Fruit fly (Drosophila melanogaster) whole organism, embryonic: ENCODE data around the gene Vps39.

ENCODE experiments used
- Adf1 ChIP-seq: fragments of 200-800 bp; sonication (Bioruptor generic); IDR thresholded peaks from 2 replicates; pipeline ENCODE4 v1.3.6; 2022; ENCODE audit warnings: missing biosample characterization, missing genetic modification characterization
- Bgb ChIP-seq: fragments of 200-800 bp; sonication (Bioruptor generic); IDR thresholded peaks from 2 replicates; pipeline ENCODE4 v1.3.6; 2022; ENCODE audit warnings: missing biosample characterization, missing genetic modification characterization; ENCODE audit not compliant: partially characterized antibody
- CG12659 ChIP-seq: fragments of 200-800 bp; sonication (Bioruptor generic); optimal IDR thresholded peaks from 3 replicates; lab custom pipeline; 2017; ENCODE audit warnings: mild to moderate bottlenecking, missing biosample characterization, missing genetic modification reagents, missing genetic modification characterization
- CG1602 ChIP-seq: fragments of 200-800 bp; sonication (Bioruptor generic); optimal IDR thresholded peaks from 3 replicates; lab custom pipeline; 2016; ENCODE audit warnings: missing biosample characterization, missing genetic modification characterization
- CG1647 ChIP-seq: fragments of 200-800 bp; sonication (Bioruptor generic); optimal IDR thresholded peaks from 3 replicates; lab custom pipeline; 2016; ENCODE audit warnings: missing biosample characterization, missing genetic modification characterization
- CG16863 ChIP-seq: fragments of 200-800 bp; sonication (Bioruptor generic); optimal IDR thresholded peaks from 3 replicates; lab custom pipeline; 2016; ENCODE audit warnings: missing biosample characterization, missing genetic modification characterization
- CG18476 ChIP-seq: fragments of 200-800 bp; sonication (Bioruptor generic); optimal IDR thresholded peaks from 2 replicates; lab custom pipeline; 2016; ENCODE audit warnings: missing biosample characterization, mild to moderate bottlenecking, missing genetic modification characterization
- CG18619 ChIP-seq: fragments of 200-800 bp; sonication (Bioruptor generic); optimal IDR thresholded peaks from 3 replicates; lab custom pipeline; 2017; ENCODE audit warnings: missing biosample characterization, mild to moderate bottlenecking, missing genetic modification characterization
- CG3281 ChIP-seq: fragments of 200-800 bp; sonication (Bioruptor generic); optimal IDR thresholded peaks from 3 replicates; lab custom pipeline; 2017; ENCODE audit warnings: missing biosample characterization, mild to moderate bottlenecking, missing genetic modification characterization
- CG3407 ChIP-seq: fragments of 200-800 bp; sonication (Bioruptor generic); optimal IDR thresholded peaks from 2 replicates; lab custom pipeline; 2018; ENCODE audit warnings: missing biosample characterization, mild to moderate bottlenecking, missing genetic modification characterization
- CG34422 ChIP-seq: fragments of 200-800 bp; sonication (Bioruptor generic); IDR thresholded peaks from 3 replicates; pipeline ENCODE4 v1.3.6; 2022; ENCODE audit warnings: missing biosample characterization, missing genetic modification characterization
- CG42726 ChIP-seq: fragments of 200-800 bp; sonication (Bioruptor generic); IDR thresholded peaks from 2 replicates; pipeline ENCODE4 v1.3.6; 2022; ENCODE audit warnings: missing biosample characterization, missing genetic modification characterization; ENCODE audit not compliant: partially characterized antibody
- CG4820 ChIP-seq: fragments of 200-800 bp; sonication (Bioruptor generic); optimal IDR thresholded peaks from 3 replicates; lab custom pipeline; 2016; ENCODE audit warnings: missing biosample characterization, missing genetic modification characterization
- CG4854 ChIP-seq: fragments of 200-800 bp; sonication (Bioruptor generic); optimal IDR thresholded peaks from 2 replicates; lab custom pipeline; 2016; ENCODE audit warnings: missing biosample characterization, missing genetic modification characterization, inconsistent platforms
- CG6765 ChIP-seq: fragments of 200-800 bp; sonication (Bioruptor generic); optimal IDR thresholded peaks from 3 replicates; lab custom pipeline; 2017; ENCODE audit warnings: missing biosample characterization, mild to moderate bottlenecking, missing genetic modification characterization
- CG9437 ChIP-seq: fragments of 200-800 bp; sonication (Bioruptor generic); optimal IDR thresholded peaks from 2 replicates; lab custom pipeline; 2018; ENCODE audit warnings: missing biosample characterization, mild to moderate bottlenecking, missing genetic modification characterization
- D19B ChIP-seq: fragments of 200-800 bp; sonication (Bioruptor generic); optimal IDR thresholded peaks from 2 replicates; lab custom pipeline; 2017; ENCODE audit warnings: missing biosample characterization, mild to moderate bottlenecking, missing genetic modification characterization
- Dfd ChIP-seq, 2 experiments: fragments of >200 bp; optimal IDR thresholded peaks; 2 replicates each; lab custom pipeline; 2017; ENCODE audit warnings: missing biosample characterization in 2 of 2, missing genetic modification characterization in 2 of 2
- Dip2 ChIP-seq: fragments of 200-800 bp; sonication (Bioruptor generic); IDR thresholded peaks from 2 replicates; pipeline ENCODE4 v1.3.6; 2022; ENCODE audit warnings: missing biosample characterization, missing genetic modification characterization
- Dp ChIP-seq: fragments of 200-800 bp; sonication (Bioruptor generic); optimal IDR thresholded peaks from 2 replicates; lab custom pipeline; 2018; ENCODE audit warnings: missing biosample characterization, mild to moderate bottlenecking, missing genetic modification characterization, moderate library complexity
- ERR ChIP-seq: fragments of 200-800 bp; sonication (Bioruptor generic); optimal IDR thresholded peaks from 2 replicates; lab custom pipeline; 2016; ENCODE audit warnings: missing biosample characterization, missing genetic modification characterization
- Ets65A ChIP-seq: fragments of 200-800 bp; sonication (Bioruptor generic); peaks from one replicate; lab custom pipeline; 2016; ENCODE audit warnings: missing biosample characterization, missing genetic modification characterization
- HHEX ChIP-seq: fragments of 200-800 bp; sonication (Bioruptor generic); optimal IDR thresholded peaks from 3 replicates; lab custom pipeline; 2017; ENCODE audit warnings: missing biosample characterization, mild to moderate bottlenecking, missing genetic modification characterization, missing genetic modification reagents
- HLH54F ChIP-seq: fragments of 200-800 bp; sonication (Bioruptor generic); optimal IDR thresholded peaks from 3 replicates; lab custom pipeline; 2016; ENCODE audit warnings: missing biosample characterization, missing genetic modification characterization
- Jarid2 ChIP-seq: fragments of 200-800 bp; sonication (Bioruptor generic); optimal IDR thresholded peaks from 3 replicates; lab custom pipeline; 2017; ENCODE audit warnings: mild to moderate bottlenecking, missing biosample characterization, missing genetic modification reagents, missing genetic modification characterization
- Nf-YB ChIP-seq: fragments of 200-800 bp; sonication (Bioruptor generic); optimal IDR thresholded peaks from 3 replicates; lab custom pipeline; 2019; ENCODE audit warnings: missing biosample characterization, mild to moderate bottlenecking, missing genetic modification characterization, moderate library complexity
- Trl ChIP-seq, 3 experiments: fragments of >200 bp in 2 of 3; fragments of 200-800 bp in 1 of 3; sonication (Bioruptor generic) in 1 of 3; optimal IDR thresholded peaks; 2 replicates in 1 of 3; 3 replicates in 2 of 3; lab custom pipeline; 2016 to 2017; ENCODE audit warnings: missing biosample characterization in 1 of 3, missing genetic modification characterization in 1 of 3
- al ChIP-seq: fragments of 200-800 bp; sonication (Bioruptor generic); IDR thresholded peaks from 2 replicates; pipeline ENCODE4 v1.3.6; 2022; ENCODE audit warnings: missing biosample characterization, missing genetic modification characterization
- ap ChIP-seq: fragments of 200-800 bp; sonication (Bioruptor generic); IDR thresholded peaks from 2 replicates; pipeline ENCODE4 v1.3.6; 2022; ENCODE audit warnings: missing biosample characterization, missing genetic modification characterization
- az2 ChIP-seq: fragments of 200-800 bp; sonication (Bioruptor generic); optimal IDR thresholded peaks from 3 replicates; lab custom pipeline; 2016; ENCODE audit warnings: missing biosample characterization, missing genetic modification characterization
- bbx ChIP-seq: fragments of 200-800 bp; sonication (Bioruptor generic); IDR thresholded peaks from 2 replicates; pipeline ENCODE4 v1.3.6; 2022; ENCODE audit warnings: missing biosample characterization, missing genetic modification characterization; ENCODE audit not compliant: partially characterized antibody
- cg ChIP-seq: fragments of 200-800 bp; sonication (Bioruptor generic); optimal IDR thresholded peaks from 3 replicates; lab custom pipeline; 2019; ENCODE audit warnings: missing biosample characterization, mild to moderate bottlenecking, missing genetic modification characterization, moderate library complexity
- gcm ChIP-seq: fragments of 200-800 bp; sonication (Bioruptor generic); optimal IDR thresholded peaks from 2 replicates; lab custom pipeline; 2019; ENCODE audit warnings: missing biosample characterization, mild to moderate bottlenecking, missing genetic modification characterization, moderate library complexity
- gem ChIP-seq: fragments of 200-800 bp; sonication (Bioruptor generic); optimal IDR thresholded peaks from 2 replicates; lab custom pipeline; 2019; ENCODE audit warnings: missing biosample characterization, mild to moderate bottlenecking, missing genetic modification characterization, moderate library complexity
- inv ChIP-seq: fragments of 200-800 bp; sonication (Bioruptor generic); IDR thresholded peaks from 2 replicates; pipeline ENCODE4 v1.3.6; 2022; ENCODE audit warnings: missing biosample characterization, missing genetic modification characterization; ENCODE audit not compliant: partially characterized antibody
- ken ChIP-seq: fragments of 200-800 bp; sonication (Bioruptor generic); IDR thresholded peaks from 3 replicates; pipeline ENCODE4 v1.3.6; 2022; ENCODE audit warnings: missing biosample characterization, missing genetic modification characterization
- klu ChIP-seq: fragments of 200-800 bp; sonication (Bioruptor generic); IDR thresholded peaks from 2 replicates; pipeline ENCODE4 v1.3.6; 2022; ENCODE audit warnings: missing biosample characterization, missing genetic modification characterization
- lbe ChIP-seq: fragments of 200-800 bp; sonication (Bioruptor generic); optimal IDR thresholded peaks from 2 replicates; lab custom pipeline; 2016; ENCODE audit warnings: missing biosample characterization, mild to moderate bottlenecking, missing genetic modification characterization
- lola ChIP-seq, 3 experiments: fragments of >200 bp in 2 of 3; fragments of 200-800 bp in 1 of 3; sonication (Bioruptor generic) in 1 of 3; optimal IDR thresholded peaks; 2 replicates each; lab custom pipeline; 2017 to 2019; ENCODE audit warnings: missing biosample characterization in 3 of 3, missing genetic modification characterization in 3 of 3, mild to moderate bottlenecking in 1 of 3, moderate library complexity in 1 of 3
- lov ChIP-seq, 2 experiments: fragments of 200-800 bp in 1 of 2; fragments of >200 bp in 1 of 2; sonication (Bioruptor generic) in 1 of 2; IDR thresholded peaks in 1 of 2; optimal IDR thresholded peaks in 1 of 2; 2 replicates in 1 of 2; 3 replicates in 1 of 2; pipeline versions ENCODE4 v1.3.6 to Lab custom; 2017 to 2022; ENCODE audit warnings: missing biosample characterization in 1 of 2, missing genetic modification characterization in 1 of 2
- nau ChIP-seq: fragments of 200-800 bp; sonication (Bioruptor generic); optimal IDR thresholded peaks from 3 replicates; lab custom pipeline; 2017; ENCODE audit warnings: missing biosample characterization, mild to moderate bottlenecking, missing genetic modification characterization, missing genetic modification reagents
- org-1 ChIP-seq: fragments of 200-800 bp; sonication (Bioruptor generic); optimal IDR thresholded peaks from 2 replicates; lab custom pipeline; 2017; ENCODE audit warnings: missing biosample characterization, missing genetic modification characterization
- otp ChIP-seq: fragments of 200-800 bp; sonication (Bioruptor generic); IDR thresholded peaks from 3 replicates; pipeline ENCODE4, ENCODE4 v1.3.6; 2022; ENCODE audit warnings: missing biosample characterization, missing genetic modification characterization
- stwl ChIP-seq: fragments of 200-800 bp; sonication (Bioruptor generic); optimal IDR thresholded peaks from 3 replicates; lab custom pipeline; 2018; ENCODE audit warnings: missing biosample characterization, mild to moderate bottlenecking, missing genetic modification characterization, moderate library complexity
- sug ChIP-seq: fragments of 200-800 bp; optimal IDR thresholded peaks from 2 replicates; lab custom pipeline; 2019; ENCODE audit warnings: missing biosample characterization, mild to moderate bottlenecking, missing genetic modification characterization, moderate library complexity
- tll ChIP-seq, 2 experiments: fragments of 200-800 bp in 1 of 2; fragments of >200 bp in 1 of 2; sonication (Bioruptor generic) in 1 of 2; optimal IDR thresholded peaks; 2 replicates each; lab custom pipeline; 2017 to 2019; ENCODE audit warnings: missing biosample characterization in 2 of 2, missing genetic modification characterization in 2 of 2, mild to moderate bottlenecking in 1 of 2, moderate library complexity in 1 of 2
- ttk ChIP-seq: fragments of 200-800 bp; sonication (Bioruptor generic); IDR thresholded peaks from 2 replicates; pipeline ENCODE4 v2.1.2; 2022; ENCODE audit warnings: missing biosample characterization, missing genetic modification characterization

Gene Vps39

DNA sequence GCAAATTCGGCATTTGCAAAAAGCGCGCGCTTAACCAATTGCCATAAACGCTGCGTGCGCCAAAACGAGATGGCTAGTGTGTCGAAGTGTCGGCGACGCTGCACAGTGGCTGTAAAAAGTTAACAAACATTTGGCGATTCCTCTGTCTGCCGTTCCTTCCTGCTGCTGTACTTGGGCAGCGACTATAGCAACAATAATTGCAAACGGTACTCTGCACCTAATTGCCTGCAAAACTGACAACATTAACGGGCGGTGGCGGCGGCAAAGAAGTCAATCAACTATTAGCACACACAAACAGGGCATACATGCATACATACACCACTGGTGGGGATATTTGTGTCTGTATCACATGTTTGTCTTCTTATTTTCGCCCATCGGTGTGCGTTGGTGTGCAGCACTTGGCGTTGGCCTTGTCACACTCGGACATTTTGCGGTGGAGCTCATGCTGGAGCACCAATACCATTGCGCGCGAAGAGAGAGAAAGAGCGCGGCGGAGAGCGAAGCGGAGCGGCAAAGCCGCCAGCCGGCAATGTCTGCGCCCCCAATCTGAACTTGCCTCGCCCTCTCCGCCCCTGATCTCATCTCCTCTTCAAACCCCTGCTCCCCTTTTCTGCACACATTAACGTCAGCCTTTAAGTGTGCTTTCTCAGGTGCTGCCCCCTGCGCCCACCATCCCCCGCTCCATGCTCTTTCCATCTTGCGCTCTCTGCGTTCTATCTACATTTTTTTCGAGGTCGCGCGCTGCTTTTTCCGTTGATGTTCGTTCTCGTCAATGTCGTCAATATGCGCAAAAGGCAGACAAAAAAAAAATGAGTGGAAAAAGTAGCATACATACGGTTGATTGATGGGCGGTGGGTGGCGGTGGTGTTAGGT is 29.8 kb downstream of the Vps39 start (continued):
- peak; percentile 16 for TF ChIP-seq lbe (GFP tag; lab: Kevin White, UChicago)
- no peak for TF ChIP-seq CG3281 (GFP tag; lab: Kevin White, UChicago)
- peak; percentile 40 for TF ChIP-seq Nf-YB (GFP tag; lab: Kevin White, UChicago)
- no peak for TF ChIP-seq CG3407 (GFP tag; lab: Kevin White, UChicago)
- peak; percentile 28 for TF ChIP-seq Dp (GFP tag; lab: Kevin White, UChicago)
- no peak for TF ChIP-seq az2 (GFP tag; lab: Kevin White, UChicago)
- peak; percentile 69 for TF ChIP-seq ERR (GFP tag; lab: Kevin White, UChicago)
- TF ChIP-seq CG18476 (GFP tag; lab: Kevin White, UChicago), result no peak
- peak; percentile 17 for TF ChIP-seq CG12659 (GFP tag; lab: Kevin White, UChicago)
- no peak for TF ChIP-seq Jarid2 (GFP tag; lab: Kevin White, UChicago)
- TF ChIP-seq Bgb (GFP tag; lab: Robert Waterston, UW), result peak; percentile 28; the same call in 1 of the 2 replicates
- TF ChIP-seq sug (tag; lab: Kevin White, UChicago), result peak; percentile 78
- no peak for TF ChIP-seq ap (GFP tag; lab: Robert Waterston, UW)
- TF ChIP-seq nau, result peak; percentile 28
- TF ChIP-seq HHEX (GFP tag; lab: Kevin White, UChicago), result no peak
- no peak for TF ChIP-seq HLH54F (GFP tag; lab: Kevin White, UChicago)
- peak; percentile 71 for TF ChIP-seq Adf1 (GFP tag; lab: Robert Waterston, UW)
- peak; percentile 91 to 94 for TF ChIP-seq Trl (optimal IDR thresholded peaks at IDR 0.05; lab: Kevin White, UChicago)
- TF ChIP-seq Trl (GFP tag; optimal IDR thresholded peaks at IDR 0.05; lab: Kevin White, UChicago), result peak; percentile 43
- peak; percentile 3 for TF ChIP-seq org-1 (GFP tag; lab: Kevin White, UChicago)
- TF ChIP-seq Dip2 (GFP tag; lab: Robert Waterston, UW), result no peak
- no peak for TF ChIP-seq CG16863 (GFP tag; lab: Kevin White, UChicago)
- peak; percentile 53; the same call in 1 of the 2 replicates for TF ChIP-seq CG42726
- no peak for TF ChIP-seq CG6765 (GFP tag; lab: Kevin White, UChicago)
- no peak for TF ChIP-seq CG4820
- no peak; the same call in 1 of the 2 replicates for TF ChIP-seq bbx
- TF ChIP-seq stwl (tag; lab: Kevin White, UChicago), result no peak
- TF ChIP-seq CG34422 (GFP tag; lab: Robert Waterston, UW), result peak; percentile 44; the same call in 1 of the 3 replicates
- no peak for TF ChIP-seq al (GFP tag; lab: Robert Waterston, UW)
- TF ChIP-seq CG1602 (GFP tag; lab: Kevin White, UChicago), result no peak
- TF ChIP-seq cg, result peak; percentile 92
- no peak for TF ChIP-seq CG1647 (GFP tag; lab: Kevin White, UChicago)
- no peak for TF ChIP-seq Dfd (GFP tag; optimal IDR thresholded peaks at IDR 0.05; lab: Kevin White, UChicago)
- no peak for TF ChIP-seq inv
- TF ChIP-seq lola (GFP tag; optimal IDR thresholded peaks at IDR 0.05; lab: Kevin White, UChicago), result no peak
- no peak for TF ChIP-seq gem
- TF ChIP-seq lov (optimal IDR thresholded peaks at IDR 0.05; lab: Kevin White, UChicago), result no peak
- no peak for TF ChIP-seq lov (GFP tag; IDR thresholded peaks at IDR 0.05; lab: Robert Waterston, UW)
- TF ChIP-seq tll (GFP tag; optimal IDR thresholded peaks at IDR 0.05; lab: Kevin White, UChicago), result no peak
- TF ChIP-seq otp (GFP tag; lab: Robert Waterston, UW), result no peak
- peak; percentile 74 for TF ChIP-seq Ets65A (GFP tag; lab: Kevin White, UChicago)
- peak; percentile 22 for TF ChIP-seq CG9437
- no peak for TF ChIP-seq CG4854 (GFP tag; lab: Kevin White, UChicago)
- TF ChIP-seq CG18619 (GFP tag; lab: Kevin White, UChicago), result no peak
- TF ChIP-seq D19B (GFP tag; lab: Kevin White, UChicago), result no peak
- TF ChIP-seq klu (GFP tag; lab: Robert Waterston, UW), result no peak
- no peak for TF ChIP-seq gcm
- 0 out of 3 replicates have a peak, but pooled peaks have one; percentile 25 for TF ChIP-seq ken (GFP tag; lab: Robert Waterston, UW)
- TF ChIP-seq ttk (GFP tag; lab: Robert Waterston, UW), result peak; percentile 42
